Fruit fly (Drosophila melanogaster): ENCODE results near the gene Taf7.

Taf7 gene

DNA sequence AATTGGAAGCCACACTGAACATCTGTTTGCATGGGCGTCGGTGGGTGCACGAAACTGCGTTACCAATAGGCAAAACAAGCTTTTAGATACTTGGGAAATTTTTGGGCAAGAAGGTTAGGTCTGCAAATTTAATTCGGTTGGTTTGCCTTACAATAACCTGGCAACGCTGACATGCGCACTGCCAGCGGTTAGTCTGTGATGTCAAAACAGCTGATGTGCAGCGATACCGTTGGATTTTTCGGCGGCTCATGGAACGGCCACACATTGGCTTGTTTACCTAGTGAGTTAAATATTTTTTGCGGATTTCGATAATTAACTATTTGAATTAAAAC, 20.3 kb upstream of the Taf7 start, which contains the start of gene ArgRS-m (continued):
- TF ChIP-seq CG10267 (tag; optimal IDR thresholded peaks at IDR 0.05) = peak; percentile 50
- TF ChIP-seq CG3281 (GFP tag; optimal IDR thresholded peaks at IDR 0.05) = peak; percentile 15
- peak; percentile 7 for TF ChIP-seq Chrac-16 (GFP tag; optimal IDR thresholded peaks at IDR 0.05)
- peak; percentile 55 for TF ChIP-seq Atf3 (GFP tag; optimal IDR thresholded peaks at IDR 0.05)
- TF ChIP-seq CG10565 (GFP tag; optimal IDR thresholded peaks at IDR 0.05) = no peak
- peak; percentile 42 for TF ChIP-seq schlank (tag; optimal IDR thresholded peaks at IDR 0.05)
- no peak for TF ChIP-seq CG15073 (GFP tag; optimal IDR thresholded peaks at IDR 0.05)
- no peak for TF ChIP-seq hb (GFP tag; IDR thresholded peaks at IDR 0.05; ENCODE audit: partially characterized antibody)
- no peak for TF ChIP-seq dmrt11E (tag; optimal IDR thresholded peaks at IDR 0.05)
- peak; percentile 62; the same call in 1 of the 2 replicates for TF ChIP-seq CG3847 (GFP tag; IDR thresholded peaks at IDR 0.05)
- TF ChIP-seq CG17328 (GFP tag; IDR thresholded peaks at IDR 0.05) = no peak
- TF ChIP-seq repo (GFP tag; optimal IDR thresholded peaks at IDR 0.05) = peak; percentile 26
- TF ChIP-seq CG10147 (GFP tag; optimal IDR thresholded peaks at IDR 0.05) = peak; percentile 30
- TF ChIP-seq B-H1 (GFP tag; IDR thresholded peaks at IDR 0.05) = no peak
- no peak for TF ChIP-seq CG10321 (GFP tag; IDR thresholded peaks at IDR 0.05)
- TF ChIP-seq CG18011 (GFP tag; optimal IDR thresholded peaks at IDR 0.05) = peak; percentile 23
- peak; percentile 53 for TF ChIP-seq PHDP (tag; optimal IDR thresholded peaks at IDR 0.05)
- no peak for TF ChIP-seq lov (optimal IDR thresholded peaks at IDR 0.05)
- no peak for TF ChIP-seq lov (GFP tag; IDR thresholded peaks at IDR 0.05)
- no peak for TF ChIP-seq TFAM (GFP tag; optimal IDR thresholded peaks at IDR 0.05)
- peak; percentile 38 for TF ChIP-seq lmd (GFP tag; IDR thresholded peaks at IDR 0.05)
- peak; percentile 45 for TF ChIP-seq CG8944 (GFP tag; optimal IDR thresholded peaks at IDR 0.05)
- no peak for TF ChIP-seq Trl (optimal IDR thresholded peaks at IDR 0.05)
- TF ChIP-seq Trl (GFP tag; optimal IDR thresholded peaks at IDR 0.05) = peak; percentile 42
- TF ChIP-seq CG4730 (GFP tag; IDR thresholded peaks at IDR 0.05) = no peak
- TF ChIP-seq sug (tag; optimal IDR thresholded peaks at IDR 0.05) = peak; percentile 44
- TF ChIP-seq CG7357 (GFP tag; IDR thresholded peaks at IDR 0.05) = no peak
- peak; percentile 20; the same call in 1 of the 3 replicates for TF ChIP-seq Aef1 (GFP tag; IDR thresholded peaks at IDR 0.05)
- peak; percentile 73 for TF ChIP-seq zfh2 (GFP tag; optimal IDR thresholded peaks at IDR 0.05)
- TF ChIP-seq bowl (GFP tag; IDR thresholded peaks at IDR 0.05) = no peak
- no peak; the same call in 1 of the 2 replicates for TF ChIP-seq CG10366 (GFP tag; IDR thresholded peaks at IDR 0.05)
- peak; percentile 49 for TF ChIP-seq Meics (GFP tag; optimal IDR thresholded peaks at IDR 0.05)
- no peak for TF ChIP-seq CG10274 (GFP tag; optimal IDR thresholded peaks at IDR 0.05)
- peak; percentile 37 for TF ChIP-seq CG13424 (tag; optimal IDR thresholded peaks at IDR 0.05)
- TF ChIP-seq Spps (tag; optimal IDR thresholded peaks at IDR 0.05) = no peak
- peak; percentile 70 for TF ChIP-seq CHES-1-like (GFP tag; optimal IDR thresholded peaks at IDR 0.05)
- TF ChIP-seq CG13287 (GFP tag; IDR thresholded peaks at IDR 0.05; ENCODE audit: partially characterized antibody) = peak; percentile 65
- no peak for TF ChIP-seq Gsc (GFP tag; IDR thresholded peaks at IDR 0.05)
- no peak for TF ChIP-seq Hand (GFP tag; optimal IDR thresholded peaks at IDR 0.05)
- no peak for TF ChIP-seq mld (GFP tag; IDR thresholded peaks at IDR 0.05; ENCODE audit: partially characterized antibody)
- no peak for TF ChIP-seq CG11560 (tag; IDR thresholded peaks at IDR 0.05)
- TF ChIP-seq E2f2 (GFP tag; IDR thresholded peaks at IDR 0.05) = peak; percentile 59
- TF ChIP-seq crc (GFP tag; optimal IDR thresholded peaks at IDR 0.05) = no peak
- TF ChIP-seq HmgD (GFP tag; optimal IDR thresholded peaks at IDR 0.05) = no peak
- TF ChIP-seq CG6765 (GFP tag; optimal IDR thresholded peaks at IDR 0.05) = no peak
- peak; percentile 16 for TF ChIP-seq NK7.1 (GFP tag; optimal IDR thresholded peaks at IDR 0.05)
- no peak for TF ChIP-seq Tbp (GFP tag; optimal IDR thresholded peaks at IDR 0.05)
- TF ChIP-seq fd3F (GFP tag; optimal IDR thresholded peaks at IDR 0.05) = peak; percentile 37
- TF ChIP-seq MESR4 (GFP tag; optimal IDR thresholded peaks at IDR 0.05) = peak; percentile 11
- TF ChIP-seq CG14050 (GFP tag; IDR thresholded peaks at IDR 0.05) = no peak; the same call in 2 of the 3 replicates

All from whole organism, embryonic.